Worm (Caenorhabditis elegans): ENCODE data around the gene ZK622.1.

ce11 chrII:5320205-5320951 lies 26.8 kb downstream of the ZK622.1 start:
- TF ChIP-seq nhr-11 (tag; optimal IDR thresholded peaks at IDR 0.05) (no peak), zip-5 (tag; optimal IDR thresholded peaks at IDR 0.05) (no peak), ceh-48 (tag; optimal IDR thresholded peaks at IDR 0.05) (no peak)

Measured in whole organism, late embryonic.